Fruit fly (Drosophila melanogaster): ENCODE measurements around the gene CG9215.

Gene CG9215

DNA sequence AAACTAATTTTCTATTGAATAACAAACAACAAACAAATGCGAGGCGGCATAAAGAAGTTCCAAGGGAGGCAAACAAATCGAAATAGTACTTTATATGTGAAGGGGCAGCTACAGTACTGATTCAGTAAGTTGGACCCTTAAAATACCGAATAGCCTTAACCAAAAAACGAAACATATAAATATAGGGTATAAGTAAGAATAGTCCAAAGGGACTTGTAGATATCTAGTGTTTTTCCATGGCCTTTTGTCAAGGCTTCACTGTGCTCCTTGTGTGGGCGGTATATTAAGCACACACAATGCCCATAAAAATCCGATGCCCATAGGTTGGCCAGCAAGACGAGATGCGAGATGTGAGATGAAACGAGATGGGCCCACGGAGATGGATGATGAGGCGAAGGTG, 50.6 kb downstream of the CG9215 start (continued):
- TF ChIP-seq CG4730 (GFP tag; IDR thresholded peaks at IDR 0.05) = 0 out of 2 replicates have a peak, but pooled peaks have one; percentile 23
- peak; percentile 45 for TF ChIP-seq CG15269 (tag; optimal IDR thresholded peaks at IDR 0.05)
- no peak for TF ChIP-seq Sry-δ (GFP tag; optimal IDR thresholded peaks at IDR 0.05)
- no peak for TF ChIP-seq zf30C (GFP tag; optimal IDR thresholded peaks at IDR 0.05)
- no peak for TF ChIP-seq CG16815 (GFP tag; optimal IDR thresholded peaks at IDR 0.05)
- TF ChIP-seq CG11504 (tag; optimal IDR thresholded peaks at IDR 0.05) = peak; percentile 63
- no peak for TF ChIP-seq CG8388 (GFP tag; optimal IDR thresholded peaks at IDR 0.05)
- TF ChIP-seq Usf (GFP tag; optimal IDR thresholded peaks at IDR 0.05) = no peak
- TF ChIP-seq ERR (GFP tag; optimal IDR thresholded peaks at IDR 0.05) = no peak
- TF ChIP-seq Elba2 (GFP tag; optimal IDR thresholded peaks at IDR 0.05) = no peak
- TF ChIP-seq pb (GFP tag; optimal IDR thresholded peaks at IDR 0.05) = no peak
- no peak for TF ChIP-seq Doc2 (GFP tag; IDR thresholded peaks at IDR 0.05)
- TF ChIP-seq stwl (tag; optimal IDR thresholded peaks at IDR 0.05) = no peak
- TF ChIP-seq CG10431 (GFP tag; optimal IDR thresholded peaks at IDR 0.05) = no peak
- no peak for TF ChIP-seq CG31388 (GFP tag; optimal IDR thresholded peaks at IDR 0.05)
- TF ChIP-seq pzg (GFP tag; optimal IDR thresholded peaks at IDR 0.05) = no peak
- TF ChIP-seq hb (GFP tag; IDR thresholded peaks at IDR 0.05; ENCODE audit: partially characterized antibody) = no peak
- TF ChIP-seq jigr1 (GFP tag; IDR thresholded peaks at IDR 0.05) = no peak
- no peak for TF ChIP-seq CG8281 (tag; optimal IDR thresholded peaks at IDR 0.05)
- 0 out of 3 replicates have a peak, but pooled peaks have one; percentile 36 for TF ChIP-seq ase (GFP tag; IDR thresholded peaks at IDR 0.05)
- TF ChIP-seq Myb (GFP tag; optimal IDR thresholded peaks at IDR 0.05) = no peak
- no peak for TF ChIP-seq CG15479 (GFP tag; optimal IDR thresholded peaks at IDR 0.05)
- no peak for TF ChIP-seq CG5180 (GFP tag; optimal IDR thresholded peaks at IDR 0.05)
- TF ChIP-seq Hmx (GFP tag; optimal IDR thresholded peaks at IDR 0.05) = no peak
- no peak for TF ChIP-seq prd (optimal IDR thresholded peaks at IDR 0.05)
- TF ChIP-seq prd (GFP tag; IDR thresholded peaks at IDR 0.05) = peak; percentile 41; the same call in 1 of the 3 replicates
- no peak for TF ChIP-seq Adf1 (GFP tag; IDR thresholded peaks at IDR 0.05)
- no peak for TF ChIP-seq CG1529 (GFP tag; optimal IDR thresholded peaks at IDR 0.05)
- TF ChIP-seq sna (GFP tag; IDR thresholded peaks at IDR 0.05; ENCODE audit: partially characterized antibody) = no peak
- peak; percentile 3 for TF ChIP-seq pum (GFP tag; optimal IDR thresholded peaks at IDR 0.05)
- no peak for TF ChIP-seq slou (GFP tag; optimal IDR thresholded peaks at IDR 0.05)
- TF ChIP-seq ttk (GFP tag; IDR thresholded peaks at IDR 0.05) = peak; percentile 59; the same call in 1 of the 2 replicates
- no peak for TF ChIP-seq CG11696 (GFP tag; IDR thresholded peaks at IDR 0.05)
- peak; percentile 30 for TF ChIP-seq Antp (GFP tag; optimal IDR thresholded peaks at IDR 0.05)
- no peak for TF ChIP-seq CG11398 (GFP tag; optimal IDR thresholded peaks at IDR 0.05)

Data from whole organism, embryonic.